Worm (Caenorhabditis elegans) whole organism, early embryonic: Measurements from ENCODE around the gene F12A10.1.

Source experiments
- B0310.2 ChIP-seq: sonication (generic microtip); optimal IDR thresholded peaks from 2 replicates; lab custom pipeline; 2016; ENCODE audit warnings: mild to moderate bottlenecking, missing genetic modification characterization, missing compliant biosample characterization
- F13C5.2 ChIP-seq: sonication (generic microtip); optimal IDR thresholded peaks from 2 replicates; lab custom pipeline; 2017; ENCODE audit warnings: mild to moderate bottlenecking, missing genetic modification characterization, inconsistent platforms, missing compliant biosample characterization
- aly-1 ChIP-seq: sonication (generic microtip); optimal IDR thresholded peaks from 2 replicates; lab custom pipeline; 2016; ENCODE audit warnings: missing genetic modification characterization, missing compliant biosample characterization
- ama-1 ChIP-seq: fragments of 150-350 bp; optimal IDR thresholded peaks from 2 replicates; lab custom pipeline; 2014
- ceh-13 ChIP-seq: fragments of 200-800 bp; sonication (Bioruptor generic); optimal IDR thresholded peaks from 2 replicates; lab custom pipeline; 2018; ENCODE audit warnings: mild to moderate bottlenecking, missing genetic modification characterization, missing compliant biosample characterization
- ceh-36 ChIP-seq: sonication (generic microtip); optimal IDR thresholded peaks from 2 replicates; lab custom pipeline; 2016; ENCODE audit warnings: missing genetic modification characterization, inconsistent platforms, missing compliant biosample characterization
- ets-7 ChIP-seq: sonication (generic microtip); optimal IDR thresholded peaks from 2 replicates; lab custom pipeline; 2016; ENCODE audit warnings: missing genotype, missing genetic modification characterization, missing compliant biosample characterization
- flt-1 ChIP-seq: fragments of 200-800 bp; sonication (Bioruptor generic); IDR thresholded peaks from 2 replicates; pipeline ENCODE4 v1.3.6; 2022; ENCODE audit warnings: missing genetic modification characterization, missing compliant biosample characterization
- hmbx-1 ChIP-seq: sonication (generic microtip); optimal IDR thresholded peaks from 2 replicates; lab custom pipeline; 2016; ENCODE audit warnings: mild to moderate bottlenecking, missing genetic modification characterization, missing compliant biosample characterization
- hmg-4 ChIP-seq: fragments of 200-800 bp; sonication (Bioruptor generic); optimal IDR thresholded peaks from 2 replicates; lab custom pipeline; 2018; ENCODE audit warnings: mild to moderate bottlenecking, missing genetic modification characterization, missing compliant biosample characterization
- hnd-1 ChIP-seq: sonication (generic microtip); optimal IDR thresholded peaks from 2 replicates; lab custom pipeline; 2016; ENCODE audit warnings: missing genetic modification characterization, missing compliant biosample characterization
- pes-1 ChIP-seq: fragments of 200-800 bp; sonication (Bioruptor generic); IDR thresholded peaks from 2 replicates; pipeline ENCODE4 v1.3.6; 2022; ENCODE audit warnings: missing genetic modification reagents, missing genetic modification characterization, missing compliant biosample characterization
- scrt-1 ChIP-seq: fragments of 200-800 bp; sonication (Bioruptor generic); IDR thresholded peaks from 2 replicates; pipeline ENCODE4 v1.3.6; 2022; ENCODE audit warnings: missing genetic modification characterization, missing compliant biosample characterization
- sea-1 ChIP-seq: fragments of 200-800 bp; sonication (Bioruptor generic); conservative IDR thresholded peaks from 2 replicates; pipeline ENCODE4 v1.3.6; 2022; ENCODE audit warnings: missing genetic modification characterization, missing compliant biosample characterization
- tbx-11 ChIP-seq: fragments of 200-800 bp; sonication (Bioruptor generic); IDR thresholded peaks from 2 replicates; pipeline ENCODE4 v1.3.6; 2022; ENCODE audit warnings: missing genetic modification characterization, missing compliant biosample characterization
- tbx-37 ChIP-seq: fragments of 200-800 bp; sonication (Bioruptor generic); conservative IDR thresholded peaks from 2 replicates; pipeline ENCODE4 v1.3.6; 2022; ENCODE audit warnings: missing genetic modification reagents, missing genetic modification characterization, missing compliant biosample characterization
- tra-4 ChIP-seq: sonication (generic microtip); optimal IDR thresholded peaks from 2 replicates; lab custom pipeline; 2017; ENCODE audit warnings: missing genetic modification characterization, missing compliant biosample characterization

The F12A10.1 gene

ce11 chrII:5503760-5504159 is 7.4 kb downstream of the F12A10.1 start, which contains the start of gene cyp-44A1:
Gene cyp-44A1, plus strand, starts transcription at chrII:5504044.
- TF ChIP-seq hnd-1 (tag; lab: Kevin White, UChicago), result no peak
- TF ChIP-seq hmbx-1, result no peak
- TF ChIP-seq ama-1 (lab: Kevin White, UChicago), result no peak
- TF ChIP-seq flt-1 (GFP tag; lab: Robert Waterston, UW), result no peak
- no peak for TF ChIP-seq tbx-11 (GFP tag; lab: Robert Waterston, UW)
- TF ChIP-seq scrt-1, result no peak
- no peak for TF ChIP-seq tra-4
- no peak for TF ChIP-seq tbx-37 (GFP tag; lab: Robert Waterston, UW)
- no peak for TF ChIP-seq ets-7 (tag; lab: Kevin White, UChicago)
- TF ChIP-seq aly-1 (tag; lab: Kevin White, UChicago), result no peak
- TF ChIP-seq pes-1, result no peak
- no peak for TF ChIP-seq F13C5.2 (tag; lab: Kevin White, UChicago)
- no peak for TF ChIP-seq sea-1 (GFP tag; lab: Robert Waterston, UW)
- no peak for TF ChIP-seq ceh-36 (tag; lab: Kevin White, UChicago)
- TF ChIP-seq B0310.2, result no peak
- TF ChIP-seq hmg-4 (GFP tag; lab: Kevin White, UChicago), result no peak

- TF ChIP-seq tra-4 (no peak), hmbx-1 (no peak), hmg-4 (GFP tag; lab: Kevin White, UChicago) (no peak), scrt-1 (no peak), ama-1 (lab: Kevin White, UChicago) (no peak), aly-1 (tag; lab: Kevin White, UChicago) (no peak)
Observed at ce11 chrII:5505820-5506287, 9.5 kb downstream of the F12A10.1 start, which contains the start of gene npp-24. Gene npp-24, plus strand, starts transcription at chrII:5505870.

- TF ChIP-seq ceh-36 (tag; lab: Kevin White, UChicago) (no peak), hmbx-1 (no peak), scrt-1 (no peak), ceh-13 (GFP tag; lab: Kevin White, UChicago) (no peak)
Observed at ce11 chrII:5511417-5512353, 15.3 kb downstream of the F12A10.1 start.

ce11 chrII:5512473-5513097 is 16.2 kb downstream of the F12A10.1 start:
- TF ChIP-seq ama-1 (lab: Kevin White, UChicago) (no peak), sea-1 (GFP tag; lab: Robert Waterston, UW) (no peak), B0310.2 (no peak), aly-1 (tag; lab: Kevin White, UChicago) (no peak), ceh-13 (GFP tag; lab: Kevin White, UChicago) (no peak), hnd-1 (tag; lab: Kevin White, UChicago) (no peak), tbx-11 (GFP tag; lab: Robert Waterston, UW) (no peak), scrt-1 (no peak), pes-1 (no peak), ets-7 (tag; lab: Kevin White, UChicago) (no peak), hmbx-1 (no peak), F13C5.2 (tag; lab: Kevin White, UChicago) (no peak), hmg-4 (GFP tag; lab: Kevin White, UChicago) (no peak)

- TF ChIP-seq ceh-36 (tag; lab: Kevin White, UChicago) (no peak), hmbx-1 (no peak), flt-1 (GFP tag; lab: Robert Waterston, UW) (no peak), tbx-11 (GFP tag; lab: Robert Waterston, UW) (no peak), hnd-1 (tag; lab: Kevin White, UChicago) (no peak), B0310.2 (no peak), F13C5.2 (tag; lab: Kevin White, UChicago) (no peak), tbx-37 (GFP tag; lab: Robert Waterston, UW) (no peak), hmg-4 (GFP tag; lab: Kevin White, UChicago) (no peak), aly-1 (tag; lab: Kevin White, UChicago) (no peak), sea-1 (GFP tag; lab: Robert Waterston, UW) (no peak), ets-7 (tag; lab: Kevin White, UChicago) (no peak), tra-4 (no peak), ceh-13 (GFP tag; lab: Kevin White, UChicago) (no peak), pes-1 (no peak), scrt-1 (no peak)
Observed at ce11 chrII:5514846-5515245, 18.5 kb downstream of the F12A10.1 start, which contains the start of gene sahd-1. Gene sahd-1, minus strand, starts transcription at chrII:5514945.

ce11 chrII:5515542-5515941 is 19.2 kb downstream of the F12A10.1 start, which contains the start of gene ZK177.3:
Gene ZK177.3, plus strand, starts transcription at chrII:5515842.
- no peak for TF ChIP-seq ets-7 (tag; lab: Kevin White, UChicago)

- TF ChIP-seq pes-1, result no peak
- no peak for TF ChIP-seq hmg-4 (GFP tag; lab: Kevin White, UChicago)
- no peak for TF ChIP-seq aly-1 (tag; lab: Kevin White, UChicago)
- TF ChIP-seq F13C5.2 (tag; lab: Kevin White, UChicago), result no peak
- TF ChIP-seq tbx-11 (GFP tag; lab: Robert Waterston, UW), result no peak
- no peak for TF ChIP-seq ama-1 (lab: Kevin White, UChicago)
- TF ChIP-seq hmbx-1, result no peak
- TF ChIP-seq B0310.2, result no peak
- no peak for TF ChIP-seq ceh-36 (tag; lab: Kevin White, UChicago)
- no peak for TF ChIP-seq scrt-1
- TF ChIP-seq tbx-37 (GFP tag; lab: Robert Waterston, UW), result no peak
- TF ChIP-seq flt-1 (GFP tag; lab: Robert Waterston, UW), result no peak
Observed at ce11 chrII:5517643-5518042, 21.3 kb downstream of the F12A10.1 start, which contains the start of gene ZK177.9. Gene ZK177.9, minus strand, starts transcription at chrII:5517743.
